Worm (Caenorhabditis elegans) whole organism, late embryonic: ENCODE measurements around the gene acer-1.

Experiments
- K09A11.1 ChIP-seq: sonication (generic microtip); optimal IDR thresholded peaks from 2 replicates; lab custom pipeline; 2017; ENCODE audit warnings: antibody characterized with exemption, mild to moderate bottlenecking, missing genetic modification characterization, missing compliant biosample characterization; ENCODE audit not compliant: insufficient read depth
- ama-1 ChIP-seq: fragments of 150-350 bp; optimal IDR thresholded peaks from 2 replicates; lab custom pipeline; 2014
- ceh-14 ChIP-seq: sonication (generic microtip); optimal IDR thresholded peaks from 2 replicates; lab custom pipeline; 2016; ENCODE audit warnings: missing genotype, missing genetic modification characterization, missing compliant biosample characterization
- ceh-48 ChIP-seq: sonication (generic microtip); optimal IDR thresholded peaks from 2 replicates; lab custom pipeline; 2016; ENCODE audit warnings: missing genetic modification characterization, inconsistent platforms, missing compliant biosample characterization
- ceh-6 ChIP-seq: fragments of 200-800 bp; sonication (Bioruptor generic); optimal IDR thresholded peaks from 2 replicates; lab custom pipeline; 2018; ENCODE audit warnings: mild to moderate bottlenecking, missing genetic modification characterization, missing compliant biosample characterization
- dve-1 ChIP-seq: sonication (generic microtip); optimal IDR thresholded peaks from 2 replicates; lab custom pipeline; 2017; ENCODE audit warnings: antibody characterized with exemption, mild to moderate bottlenecking, missing genetic modification characterization, missing compliant biosample characterization
- ets-4 ChIP-seq: sonication (generic microtip); optimal IDR thresholded peaks from 2 replicates; lab custom pipeline; 2016; ENCODE audit warnings: missing genetic modification characterization, missing compliant biosample characterization
- fkh-10 ChIP-seq: fragments of 150-350 bp; optimal IDR thresholded peaks from 2 replicates; lab custom pipeline; 2014; ENCODE audit warnings: missing biosample characterization, missing genetic modification reagents, missing genetic modification characterization
- lin-11 ChIP-seq: fragments of 200-800 bp; sonication (Bioruptor generic); optimal IDR thresholded peaks from 2 replicates; lab custom pipeline; 2018; ENCODE audit warnings: mild to moderate bottlenecking, missing genetic modification characterization, missing compliant biosample characterization
- mec-3 ChIP-seq: sonication (generic microtip); optimal IDR thresholded peaks from 2 replicates; lab custom pipeline; 2016; ENCODE audit warnings: borderline replicate concordance, missing genetic modification characterization, missing compliant biosample characterization
- nhr-11 ChIP-seq: fragments of 150-350 bp; optimal IDR thresholded peaks from 2 replicates; lab custom pipeline; 2014; ENCODE audit warnings: missing biosample characterization, missing genetic modification characterization
- pha-4 ChIP-seq: fragments of 150-350 bp; optimal IDR thresholded peaks from 2 replicates; lab custom pipeline; 2018; ENCODE audit warnings: missing biosample characterization, missing genetic modification reagents, missing genetic modification characterization

ce11 chrII:6842651-6843118, 47.5 kb downstream of the acer-1 start:
- TF ChIP-seq ceh-14 (tag; lab: Kevin White, UChicago) (no peak), ceh-48 (tag; lab: Kevin White, UChicago) (peak; percentile 14), nhr-11 (tag; lab: Kevin White, UChicago) (no peak), pha-4 (tag; lab: Kevin White, UChicago) (no peak), mec-3 (no peak), ama-1 (lab: Kevin White, UChicago) (no peak), lin-11 (tag; lab: Kevin White, UChicago) (no peak), ets-4 (tag; lab: Kevin White, UChicago) (no peak), ceh-6 (GFP tag; lab: Kevin White, UChicago) (no peak), fkh-10 (no peak), K09A11.1 (no peak), dve-1 (tag; lab: Kevin White, UChicago) (peak; percentile 42)
